Worm (Caenorhabditis elegans) whole organism, L4 larva: ENCODE data around the gene best-19.

Experiments used
- D1046.2 ChIP-seq: fragments of 200-800 bp; sonication (Bioruptor generic); IDR thresholded peaks from 2 replicates; pipeline ENCODE4 v1.3.6; 2022; ENCODE audit warnings: missing genetic modification characterization, missing compliant biosample characterization
- F10B5.3 ChIP-seq: sonication (generic microtip); optimal IDR thresholded peaks from 2 replicates; lab custom pipeline; 2016; ENCODE audit warnings: mild to moderate bottlenecking, missing genetic modification characterization, missing compliant biosample characterization
- F37D6.2 ChIP-seq: sonication (generic microtip); optimal IDR thresholded peaks from 2 replicates; lab custom pipeline; 2016; ENCODE audit warnings: mild to moderate bottlenecking, missing genetic modification characterization, missing compliant biosample characterization
- F44E2.7 ChIP-seq: fragments of 200-800 bp; sonication (Bioruptor generic); IDR thresholded peaks from 2 replicates; pipeline ENCODE4 v2.1.2; 2022; ENCODE audit warnings: missing genetic modification characterization, missing compliant biosample characterization
- T20F7.1 ChIP-seq: fragments of 200-800 bp; sonication (Bioruptor generic); optimal IDR thresholded peaks from 2 replicates; lab custom pipeline; 2018; ENCODE audit warnings: mild to moderate bottlenecking, missing genetic modification characterization, missing compliant biosample characterization
- T26A8.4 ChIP-seq: fragments of 200-800 bp; sonication (Bioruptor generic); IDR thresholded peaks from 2 replicates; pipeline ENCODE4 v1.3.6; 2022; ENCODE audit warnings: missing genetic modification characterization, missing compliant biosample characterization
- Y105C5A.15 ChIP-seq: fragments of 200-800 bp; sonication (Bioruptor generic); IDR thresholded peaks from 2 replicates; pipeline ENCODE4 v1.3.6; 2022; ENCODE audit warnings: missing genetic modification characterization, missing compliant biosample characterization
- Y5F2A.4 ChIP-seq: fragments of 200-800 bp; sonication (Bioruptor generic); optimal IDR thresholded peaks from 2 replicates; lab custom pipeline; 2018; ENCODE audit warnings: mild to moderate bottlenecking, missing genetic modification characterization, missing compliant biosample characterization
- ZK337.2 ChIP-seq: fragments of 200-800 bp; sonication (Bioruptor generic); IDR thresholded peaks from 2 replicates; pipeline ENCODE4 v1.3.6; 2022; ENCODE audit warnings: missing genetic modification reagents, missing genetic modification characterization, missing compliant biosample characterization
- ZK546.5 ChIP-seq, 2 experiments: sonication (generic microtip); optimal IDR thresholded peaks; 2 replicates each; lab custom pipeline; 2017; ENCODE audit warnings: missing biosample characterization in 2 of 2, missing genetic modification characterization in 2 of 2
- ama-1 ChIP-seq: fragments of 150-350 bp; optimal IDR thresholded peaks from 2 replicates; lab custom pipeline; 2014; ENCODE audit warnings: inconsistent platforms, mixed read lengths
- arid-1 ChIP-seq: fragments of 200-800 bp; sonication (Bioruptor generic); conservative IDR thresholded peaks from 2 replicates; pipeline ENCODE4 v1.3.6; 2022; ENCODE audit warnings: missing genetic modification reagents, missing genetic modification characterization, missing compliant biosample characterization
- attf-4 ChIP-seq: sonication (generic microtip); optimal IDR thresholded peaks from 3 replicates; lab custom pipeline; 2017; ENCODE audit warnings: missing biosample characterization, missing genetic modification characterization
- ceh-28 ChIP-seq: fragments of 150-350 bp; optimal IDR thresholded peaks from 2 replicates; lab custom pipeline; 2014; ENCODE audit warnings: missing biosample characterization, missing genetic modification reagents, missing genetic modification characterization
- ceh-32 ChIP-seq: sonication (generic microtip); optimal IDR thresholded peaks from 2 replicates; lab custom pipeline; 2016; ENCODE audit warnings: mild to moderate bottlenecking, missing genetic modification characterization, missing compliant biosample characterization; ENCODE audit not compliant: poor library complexity
- ceh-44 ChIP-seq: fragments of 200-800 bp; sonication (Bioruptor generic); IDR thresholded peaks from 2 replicates; pipeline ENCODE4 v1.3.6; 2022; ENCODE audit warnings: missing genetic modification reagents, missing genetic modification characterization, missing compliant biosample characterization
- ces-1 ChIP-seq: fragments of 150-350 bp; sonication (generic microtip); optimal IDR thresholded peaks from 4 replicates; lab custom pipeline; 2014; ENCODE audit warnings: missing biosample characterization, missing genetic modification reagents, missing genetic modification characterization
- cey-2 ChIP-seq: sonication (generic microtip); optimal IDR thresholded peaks from 3 replicates; lab custom pipeline; 2017; ENCODE audit warnings: missing genetic modification characterization, mild to moderate bottlenecking, missing compliant biosample characterization, antibody characterized with exemption, borderline replicate concordance; ENCODE audit not compliant: insufficient read depth
- ctbp-1 ChIP-seq: fragments of 200-800 bp; sonication (Bioruptor generic); IDR thresholded peaks from 2 replicates; pipeline ENCODE4 v1.3.6; 2022; ENCODE audit warnings: missing genetic modification reagents, missing genetic modification characterization, missing compliant biosample characterization
- daf-12 ChIP-seq: fragments of 150-350 bp; optimal IDR thresholded peaks from 2 replicates; lab custom pipeline; 2014; ENCODE audit warnings: missing biosample characterization, missing genetic modification reagents, missing genetic modification characterization
- daf-19 ChIP-seq: fragments of 200-800 bp; sonication (Bioruptor generic); conservative IDR thresholded peaks from 2 replicates; pipeline ENCODE4 v1.3.6; 2022; ENCODE audit warnings: missing genetic modification characterization, missing compliant biosample characterization
- daf-8 ChIP-seq: fragments of 200-800 bp; sonication (Bioruptor generic); IDR thresholded peaks from 2 replicates; pipeline ENCODE4 v1.3.6; 2022; ENCODE audit warnings: missing genetic modification characterization, missing compliant biosample characterization
- egl-27 ChIP-seq: sonication (generic microtip); optimal IDR thresholded peaks from 3 replicates; lab custom pipeline; 2017; ENCODE audit warnings: missing biosample characterization, missing genetic modification reagents, missing genetic modification characterization
- fkh-10 ChIP-seq: fragments of 150-350 bp; optimal IDR thresholded peaks from 2 replicates; lab custom pipeline; 2014; ENCODE audit warnings: missing biosample characterization, missing genetic modification reagents, missing genetic modification characterization
- fos-1 ChIP-seq: fragments of 150-350 bp; optimal IDR thresholded peaks from 2 replicates; lab custom pipeline; 2014; ENCODE audit warnings: missing biosample characterization, missing genetic modification characterization
- hlh-30 ChIP-seq: sonication (generic microtip); optimal IDR thresholded peaks from 2 replicates; lab custom pipeline; 2017; ENCODE audit warnings: antibody characterized with exemption, mild to moderate bottlenecking, missing genetic modification characterization, missing compliant biosample characterization; ENCODE audit not compliant: insufficient read depth
- hmg-1.1 ChIP-seq: fragments of 200-800 bp; sonication (Bioruptor generic); IDR thresholded peaks from 2 replicates; pipeline ENCODE4 v1.3.6; 2022; ENCODE audit warnings: missing genetic modification reagents, missing genetic modification characterization, missing compliant biosample characterization
- jun-1 ChIP-seq: fragments of 150-350 bp; optimal IDR thresholded peaks from 2 replicates; lab custom pipeline; 2014; ENCODE audit warnings: missing biosample characterization, missing genetic modification reagents, missing genetic modification characterization
- lin-1 ChIP-seq: fragments of 200-800 bp; sonication (Bioruptor generic); IDR thresholded peaks from 2 replicates; pipeline ENCODE4 v1.3.6; 2022; ENCODE audit warnings: missing genetic modification reagents, missing genetic modification characterization, missing compliant biosample characterization
- lin-15B ChIP-seq: fragments of 150-350 bp; sonication (generic microtip); optimal IDR thresholded peaks from 3 replicates; lab custom pipeline; 2014; ENCODE audit warnings: missing biosample characterization, missing genetic modification characterization
- lir-3 ChIP-seq: sonication (generic microtip); optimal IDR thresholded peaks from 2 replicates; lab custom pipeline; 2016; ENCODE audit warnings: mild to moderate bottlenecking, missing genetic modification characterization, missing compliant biosample characterization
- lsy-2 ChIP-seq, 2 experiments: fragments of 150-350 bp in 1 of 2; sonication (generic microtip) in 1 of 2; optimal IDR thresholded peaks; 2 replicates each; lab custom pipeline; 2014 to 2017; ENCODE audit warnings: missing biosample characterization in 2 of 2, missing genetic modification characterization in 2 of 2
- mep-1 ChIP-seq: fragments of 150-350 bp; sonication (generic microtip); optimal IDR thresholded peaks from 3 replicates; lab custom pipeline; 2014; ENCODE audit warnings: missing biosample characterization, missing genetic modification characterization
- mxl-3 ChIP-seq: fragments of 200-800 bp; sonication (Bioruptor generic); optimal IDR thresholded peaks from 2 replicates; lab custom pipeline; 2018; ENCODE audit warnings: mild to moderate bottlenecking, missing genetic modification characterization, missing compliant biosample characterization
- nhr-10 ChIP-seq: fragments of 150-350 bp; optimal IDR thresholded peaks from 2 replicates; lab custom pipeline; 2014; ENCODE audit warnings: missing biosample characterization, missing genetic modification characterization
- nhr-102 ChIP-seq: sonication (generic microtip); optimal IDR thresholded peaks from 2 replicates; lab custom pipeline; 2016; ENCODE audit warnings: mild to moderate bottlenecking, missing genetic modification characterization, moderate library complexity, missing compliant biosample characterization
- nhr-11 ChIP-seq: fragments of 150-350 bp; optimal IDR thresholded peaks from 2 replicates; lab custom pipeline; 2014; ENCODE audit warnings: missing biosample characterization, missing genetic modification characterization
- nhr-25 ChIP-seq: sonication (generic microtip); optimal IDR thresholded peaks from 2 replicates; lab custom pipeline; 2017; ENCODE audit warnings: missing genetic modification characterization, mild to moderate bottlenecking, missing compliant biosample characterization, antibody characterized with exemption, moderate library complexity, borderline replicate concordance; ENCODE audit not compliant: insufficient read depth
- nhr-41 ChIP-seq: fragments of 200-800 bp; sonication (Bioruptor generic); IDR thresholded peaks from 2 replicates; pipeline ENCODE4 v1.3.6; 2022; ENCODE audit warnings: missing genetic modification reagents, missing genetic modification characterization, missing compliant biosample characterization
- nhr-6 ChIP-seq: fragments of 150-350 bp; optimal IDR thresholded peaks from 2 replicates; lab custom pipeline; 2014; ENCODE audit warnings: missing biosample characterization, missing genetic modification characterization
- nhr-76 ChIP-seq: fragments of 150-350 bp; optimal IDR thresholded peaks from 2 replicates; lab custom pipeline; 2014; ENCODE audit warnings: missing biosample characterization, missing genetic modification characterization
- pqm-1 ChIP-seq: sonication (generic microtip); optimal IDR thresholded peaks from 2 replicates; lab custom pipeline; 2017; ENCODE audit warnings: missing biosample characterization, missing genetic modification characterization
- sdz-12 ChIP-seq: fragments of 200-800 bp; sonication (Bioruptor generic); optimal IDR thresholded peaks from 2 replicates; lab custom pipeline; 2018; ENCODE audit warnings: mild to moderate bottlenecking, missing genetic modification characterization, missing compliant biosample characterization
- set-16 ChIP-seq: fragments of 200-800 bp; sonication (Bioruptor generic); IDR thresholded peaks from 2 replicates; pipeline ENCODE4 v1.3.6; 2022; ENCODE audit warnings: missing genetic modification reagents, missing genetic modification characterization, missing compliant biosample characterization
- skn-1 ChIP-seq: fragments of 150-350 bp; optimal IDR thresholded peaks from 2 replicates; lab custom pipeline; 2014; ENCODE audit warnings: missing biosample characterization, missing genetic modification characterization
- snpc-1.2 ChIP-seq: fragments of 200-800 bp; sonication (Bioruptor generic); IDR thresholded peaks from 2 replicates; pipeline ENCODE4 v1.3.6; 2022; ENCODE audit warnings: missing genetic modification reagents, missing genetic modification characterization, missing compliant biosample characterization
- spr-1 ChIP-seq: sonication (generic microtip); optimal IDR thresholded peaks from 2 replicates; lab custom pipeline; 2016; ENCODE audit warnings: mild to moderate bottlenecking, missing genetic modification characterization, missing compliant biosample characterization
- spr-3 ChIP-seq: fragments of 200-800 bp; sonication (Bioruptor generic); optimal IDR thresholded peaks from 2 replicates; lab custom pipeline; 2018; ENCODE audit warnings: mild to moderate bottlenecking, missing genetic modification characterization, missing compliant biosample characterization
- unc-39 ChIP-seq: sonication (generic microtip); optimal IDR thresholded peaks from 2 replicates; lab custom pipeline; 2017; ENCODE audit warnings: missing biosample characterization, missing genetic modification characterization
- vab-7 ChIP-seq: fragments of 200-800 bp; sonication (Bioruptor generic); IDR thresholded peaks from 2 replicates; pipeline ENCODE4 v1.3.6; 2022; ENCODE audit warnings: missing genetic modification reagents, missing genetic modification characterization, missing compliant biosample characterization
- zfp-3 ChIP-seq: fragments of 200-800 bp; sonication (Bioruptor generic); conservative IDR thresholded peaks from 2 replicates; pipeline ENCODE4 v1.3.6; 2022; ENCODE audit warnings: missing genetic modification reagents, missing genetic modification characterization, missing compliant biosample characterization
- zip-11 ChIP-seq: fragments of 200-800 bp; sonication (Bioruptor generic); IDR thresholded peaks from 2 replicates; pipeline ENCODE4 v1.3.6; 2022; ENCODE audit warnings: missing genetic modification characterization, missing compliant biosample characterization
- ztf-11 ChIP-seq: fragments of 150-350 bp; optimal IDR thresholded peaks from 2 replicates; lab custom pipeline; 2014; ENCODE audit warnings: missing biosample characterization, missing genetic modification characterization

Gene best-19

DNA sequence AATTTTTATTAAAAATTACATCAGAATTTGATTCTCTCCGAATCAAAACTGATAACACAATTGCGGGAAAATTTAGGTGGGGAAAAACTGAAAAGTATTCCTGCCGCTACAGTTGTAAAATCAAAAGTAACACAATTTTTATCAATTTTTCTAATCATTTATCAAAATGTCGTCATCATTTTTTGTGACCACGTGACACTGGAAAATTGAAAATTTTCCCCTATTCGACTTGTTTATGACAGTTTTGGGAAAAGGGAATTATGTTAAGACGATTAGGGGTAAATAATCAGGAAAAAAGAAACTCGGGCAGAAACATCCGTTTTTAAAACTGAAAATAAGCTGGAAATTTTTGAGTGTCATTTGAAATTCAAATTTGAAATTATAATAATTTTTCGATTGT lies 13.4 kb downstream of the best-19 start (continued):
- TF ChIP-seq ceh-32 (no peak), fkh-10 (GFP tag; lab: Kevin White, UChicago) (no peak), fos-1 (tag; lab: Kevin White, UChicago) (no peak), T26A8.4 (GFP tag; lab: Robert Waterston, UW) (no peak), sdz-12 (GFP tag; lab: Kevin White, UChicago) (no peak), vab-7 (no peak), spr-1 (tag; lab: Kevin White, UChicago) (no peak), ceh-28 (tag; lab: Kevin White, UChicago) (no peak), daf-19 (no peak), lin-1 (GFP tag; lab: Robert Waterston, UW) (no peak), attf-4 (no peak), F37D6.2 (tag; lab: Kevin White, UChicago) (no peak), Y105C5A.15 (GFP tag; lab: Robert Waterston, UW) (no peak), mxl-3 (no peak), egl-27 (tag; lab: Kevin White, UChicago) (no peak), zfp-3 (GFP tag; lab: Robert Waterston, UW) (no peak), F10B5.3 (tag; lab: Kevin White, UChicago) (no peak), zip-11 (GFP tag; lab: Robert Waterston, UW) (no peak), ces-1 (GFP tag; lab: Kevin White, UChicago) (no peak), ztf-11 (tag; lab: Kevin White, UChicago) (no peak), pqm-1 (tag; lab: Kevin White, UChicago) (peak; percentile 57), nhr-11 (tag; lab: Kevin White, UChicago) (no peak), D1046.2 (GFP tag; lab: Robert Waterston, UW) (no peak), nhr-76 (no peak), F44E2.7 (GFP tag; lab: Robert Waterston, UW) (no peak), nhr-25 (tag; lab: Kevin White, UChicago) (no peak), set-16 (GFP tag; lab: Robert Waterston, UW) (no peak), nhr-10 (no peak), nhr-102 (peak; percentile 38), daf-8 (GFP tag; lab: Robert Waterston, UW) (no peak), cey-2 (tag; lab: Kevin White, UChicago) (peak; percentile 24), hmg-1.1 (no peak), arid-1 (GFP tag; lab: Robert Waterston, UW) (no peak), nhr-6 (no peak), Y5F2A.4 (GFP tag; lab: Kevin White, UChicago) (no peak), jun-1 (no peak), lsy-2 (tag; optimal IDR thresholded peaks at IDR 0.05; lab: Kevin White, UChicago) (peak in 1 of 2 experiments; percentile 9), ZK546.5 (tag; optimal IDR thresholded peaks at IDR 0.05; lab: Kevin White, UChicago) (no peak), spr-3 (GFP tag; lab: Kevin White, UChicago) (no peak), unc-39 (no peak), skn-1 (tag; lab: Kevin White, UChicago) (no peak), lin-15B (tag; lab: Kevin White, UChicago) (no peak), ceh-44 (GFP tag; lab: Robert Waterston, UW) (no peak), daf-12 (tag; lab: Kevin White, UChicago) (no peak), nhr-41 (GFP tag; lab: Robert Waterston, UW) (no peak), ZK337.2 (GFP tag; lab: Robert Waterston, UW) (no peak), ama-1 (no peak), T20F7.1 (GFP tag; lab: Kevin White, UChicago) (no peak), mep-1 (peak; percentile 23), lir-3 (tag; lab: Kevin White, UChicago) (no peak), ctbp-1 (GFP tag; lab: Robert Waterston, UW) (no peak), snpc-1.2 (GFP tag; lab: Robert Waterston, UW) (no peak), hlh-30 (tag; lab: Kevin White, UChicago) (peak; percentile 66)
